Fruit fly (Drosophila melanogaster) whole organism, pupa: ENCODE results near the gene Duba.

Experiments
- CG10348 ChIP-seq: fragments of 200-800 bp; sonication (Bioruptor generic); IDR thresholded peaks from 2 replicates; pipeline ENCODE4 v1.3.6; 2022; ENCODE audit warnings: missing biosample characterization, missing genetic modification characterization
- CG12605 ChIP-seq: fragments of 200-800 bp; sonication (Bioruptor generic); IDR thresholded peaks from 2 replicates; pipeline ENCODE4 v1.3.6; 2022; ENCODE audit warnings: missing biosample characterization, missing genetic modification characterization
- CG13204 ChIP-seq: fragments of 200-800 bp; sonication (Bioruptor generic); optimal IDR thresholded peaks from 2 replicates; lab custom pipeline; 2018; ENCODE audit warnings: missing biosample characterization, mild to moderate bottlenecking, missing genetic modification characterization, moderate library complexity
- CG14655 ChIP-seq: fragments of 200-800 bp; sonication (Bioruptor generic); optimal IDR thresholded peaks from 3 replicates; lab custom pipeline; 2017; ENCODE audit warnings: mild to moderate bottlenecking, missing biosample characterization, missing genetic modification reagents, missing genetic modification characterization
- CG15710 ChIP-seq: fragments of 200-800 bp; sonication (Bioruptor generic); optimal IDR thresholded peaks from 2 replicates; lab custom pipeline; 2018; ENCODE audit warnings: missing biosample characterization, mild to moderate bottlenecking, missing genetic modification characterization, moderate library complexity
- CG17806 ChIP-seq: fragments of 200-800 bp; sonication (Bioruptor generic); optimal IDR thresholded peaks from 2 replicates; lab custom pipeline; 2018; ENCODE audit warnings: missing biosample characterization, mild to moderate bottlenecking, missing genetic modification characterization, moderate library complexity
- CG32121 ChIP-seq: fragments of 200-800 bp; sonication (Bioruptor generic); IDR thresholded peaks from 2 replicates; pipeline ENCODE4 v1.3.6; 2022; ENCODE audit warnings: missing biosample characterization, missing genetic modification characterization
- CG34367 ChIP-seq: fragments of 200-800 bp; sonication (Bioruptor generic); optimal IDR thresholded peaks from 2 replicates; lab custom pipeline; 2018; ENCODE audit warnings: missing biosample characterization, mild to moderate bottlenecking, missing genetic modification characterization
- CG4496 ChIP-seq: fragments of 200-800 bp; sonication (Bioruptor generic); IDR thresholded peaks from 3 replicates; pipeline ENCODE4 v1.3.6; 2022; ENCODE audit warnings: missing biosample characterization, missing genetic modification characterization
- CG8159 ChIP-seq: fragments of 200-800 bp; sonication (Bioruptor generic); optimal IDR thresholded peaks from 3 replicates; lab custom pipeline; 2018; ENCODE audit warnings: missing biosample characterization, mild to moderate bottlenecking, missing genetic modification characterization, moderate library complexity
- CG8301 ChIP-seq: fragments of 200-800 bp; sonication (Bioruptor generic); optimal IDR thresholded peaks from 2 replicates; lab custom pipeline; 2018; ENCODE audit warnings: missing biosample characterization, mild to moderate bottlenecking, missing genetic modification characterization
- CG9948 ChIP-seq: fragments of 200-800 bp; sonication (Bioruptor generic); optimal IDR thresholded peaks from 2 replicates; lab custom pipeline; 2018; ENCODE audit warnings: missing biosample characterization, mild to moderate bottlenecking, missing genetic modification characterization, moderate library complexity
- D1 ChIP-seq: fragments of 200-800 bp; sonication (Bioruptor generic); optimal IDR thresholded peaks from 2 replicates; lab custom pipeline; 2018; ENCODE audit warnings: missing biosample characterization, mild to moderate bottlenecking, missing genetic modification characterization, moderate library complexity
- EcR ChIP-seq: fragments of 200-800 bp; sonication (Bioruptor generic); optimal IDR thresholded peaks from 3 replicates; lab custom pipeline; 2019; ENCODE audit warnings: missing biosample characterization, missing genetic modification characterization, mild to moderate bottlenecking, moderate library complexity, missing genetic modification reagents
- Ets98B ChIP-seq: fragments of 200-800 bp; sonication (Bioruptor generic); IDR thresholded peaks from 2 replicates; pipeline ENCODE4 v1.3.6; 2022; ENCODE audit warnings: missing biosample characterization, missing genetic modification characterization
- Pif1A ChIP-seq: fragments of 200-800 bp; sonication (Bioruptor generic); optimal IDR thresholded peaks from 3 replicates; lab custom pipeline; 2016; ENCODE audit warnings: missing biosample characterization, missing genetic modification characterization
- Pif1B ChIP-seq: fragments of 200-800 bp; sonication (Bioruptor generic); optimal IDR thresholded peaks from 3 replicates; lab custom pipeline; 2016; ENCODE audit warnings: missing biosample characterization, missing genetic modification characterization
- Snoo ChIP-seq: fragments of 200-800 bp; sonication (Bioruptor generic); optimal IDR thresholded peaks from 3 replicates; lab custom pipeline; 2017; ENCODE audit warnings: missing biosample characterization, mild to moderate bottlenecking, missing genetic modification characterization, inconsistent platforms
- fd96Ca ChIP-seq: fragments of 200-800 bp; sonication (Bioruptor generic); IDR thresholded peaks from 3 replicates; pipeline ENCODE4 v1.3.6; 2022; ENCODE audit warnings: missing biosample characterization, missing genetic modification characterization
- gl ChIP-seq: fragments of 200-800 bp; sonication (Bioruptor generic); optimal IDR thresholded peaks from 2 replicates; lab custom pipeline; 2018; ENCODE audit warnings: missing biosample characterization, mild to moderate bottlenecking, missing genetic modification characterization
- rn ChIP-seq: fragments of 200-800 bp; sonication (Bioruptor generic); IDR thresholded peaks from 2 replicates; pipeline ENCODE4 v1.3.6; 2022; ENCODE audit warnings: missing biosample characterization, missing genetic modification characterization

Gene Duba

dm6 chr3L:11556637-11557036, 52.6 kb downstream of the Duba start:
- no peak for TF ChIP-seq fd96Ca (GFP tag; lab: Robert Waterston, UW)
- peak; percentile 8 for TF ChIP-seq CG9948
- TF ChIP-seq, all 21 proteins: peak for 1

dm6 chr3L:11555662-11556460, 53.4 kb downstream of the Duba start:
- TF ChIP-seq CG8301 = peak; percentile 82
- TF ChIP-seq Ets98B (GFP tag; lab: Robert Waterston, UW) = peak; percentile 28; the same call in 1 of the 2 replicates
- TF ChIP-seq Pif1A (GFP tag; lab: Kevin White, UChicago) = no peak
- peak; percentile 73 for TF ChIP-seq CG9948
- TF ChIP-seq CG10348 (GFP tag; lab: Robert Waterston, UW) = no peak
- peak; percentile 62 for TF ChIP-seq gl (tag; lab: Kevin White, UChicago)
- peak; percentile 55 for TF ChIP-seq CG13204 (GFP tag; lab: Kevin White, UChicago)
- TF ChIP-seq CG15710 (tag; lab: Kevin White, UChicago) = peak; percentile 54
- TF ChIP-seq EcR (GFP tag; lab: Kevin White, UChicago) = peak; percentile 9
- TF ChIP-seq fd96Ca (GFP tag; lab: Robert Waterston, UW) = peak; percentile 69; the same call in 1 of the 3 replicates
- TF ChIP-seq CG14655 (GFP tag; lab: Kevin White, UChicago) = peak; percentile 71
- TF ChIP-seq CG12605 (GFP tag; lab: Robert Waterston, UW) = peak; percentile 47; the same call in 1 of the 2 replicates
- peak; percentile 66 for TF ChIP-seq CG17806 (tag; lab: Kevin White, UChicago)
- TF ChIP-seq Snoo = no peak
- TF ChIP-seq rn = no peak
- peak; percentile 75 for TF ChIP-seq CG32121 (GFP tag; lab: Robert Waterston, UW)
- TF ChIP-seq D1 (tag; lab: Kevin White, UChicago) = peak; percentile 17
- peak; percentile 75 for TF ChIP-seq CG8159 (tag; lab: Kevin White, UChicago)
- peak; percentile 28 for TF ChIP-seq CG34367
- peak; percentile 48; the same call in 1 of the 3 replicates for TF ChIP-seq CG4496 (GFP tag; lab: Robert Waterston, UW)
- no peak for TF ChIP-seq Pif1B (GFP tag; lab: Kevin White, UChicago)
